Fruit fly (Drosophila melanogaster) whole organism, adult: ENCODE measurements around the gene CG42585.
"Not testable (repeated sequence)": the region's sequence is repeated elsewhere in the genome, so short reads cannot be mapped to it uniquely, and the experiment has no call there.

ENCODE experiments used
- CG11617 ChIP-seq: fragments of 200-800 bp; sonication (Bioruptor generic); optimal IDR thresholded peaks from 2 replicates; lab custom pipeline; 2017; ENCODE audit warnings: mild to moderate bottlenecking, missing biosample characterization, missing genetic modification reagents, missing genetic modification characterization
- CG12768 ChIP-seq: fragments of 200-800 bp; sonication (Bioruptor generic); optimal IDR thresholded peaks from 2 replicates; lab custom pipeline; 2017; ENCODE audit warnings: missing biosample characterization, missing genetic modification characterization, mild to moderate bottlenecking, moderate library complexity, missing genetic modification reagents
- CG14711 ChIP-seq: fragments of 200-800 bp; sonication (Bioruptor generic); optimal IDR thresholded peaks from 2 replicates; lab custom pipeline; 2018; ENCODE audit warnings: missing biosample characterization, mild to moderate bottlenecking, missing genetic modification characterization, moderate library complexity
- CG1620 ChIP-seq: fragments of 200-800 bp; sonication (Bioruptor generic); optimal IDR thresholded peaks from 2 replicates; lab custom pipeline; 2016; ENCODE audit warnings: missing biosample characterization, missing genetic modification characterization
- CG33017 ChIP-seq: fragments of 200-800 bp; sonication (Bioruptor generic); optimal IDR thresholded peaks from 2 replicates; lab custom pipeline; 2018; ENCODE audit warnings: missing biosample characterization, mild to moderate bottlenecking, missing genetic modification characterization, moderate library complexity
- CG5204 ChIP-seq: fragments of 200-800 bp; sonication (Bioruptor generic); optimal IDR thresholded peaks from 2 replicates; lab custom pipeline; 2016; ENCODE audit warnings: missing biosample characterization, missing genetic modification characterization
- CG7045 ChIP-seq: fragments of 200-800 bp; sonication (Bioruptor generic); optimal IDR thresholded peaks from 2 replicates; lab custom pipeline; 2017; ENCODE audit warnings: missing biosample characterization, mild to moderate bottlenecking, missing genetic modification characterization
- CG7101 ChIP-seq: fragments of 200-800 bp; sonication (Bioruptor generic); optimal IDR thresholded peaks from 2 replicates; lab custom pipeline; 2018; ENCODE audit warnings: missing biosample characterization, mild to moderate bottlenecking, missing genetic modification characterization, moderate library complexity
- Clk ChIP-seq: fragments of 200-800 bp; sonication (Bioruptor generic); optimal IDR thresholded peaks from 2 replicates; lab custom pipeline; 2017; ENCODE audit warnings: missing biosample characterization, missing genetic modification characterization
- Crg-1 ChIP-seq: fragments of 200-800 bp; sonication (Bioruptor generic); optimal IDR thresholded peaks from 2 replicates; lab custom pipeline; 2016; ENCODE audit warnings: missing biosample characterization, missing genetic modification characterization
- Hr96 ChIP-seq: fragments of 200-800 bp; sonication (Bioruptor generic); optimal IDR thresholded peaks from 2 replicates; lab custom pipeline; 2016; ENCODE audit warnings: missing biosample characterization, missing genetic modification characterization
- Mnt ChIP-seq: fragments of 200-800 bp; sonication (Bioruptor generic); optimal IDR thresholded peaks from 2 replicates; lab custom pipeline; 2016; ENCODE audit warnings: missing biosample characterization, mild to moderate bottlenecking, missing genetic modification characterization
- bab1 ChIP-seq: fragments of 200-800 bp; sonication (Bioruptor generic); optimal IDR thresholded peaks from 3 replicates; lab custom pipeline; 2019; ENCODE audit warnings: missing biosample characterization, mild to moderate bottlenecking, missing genetic modification characterization, moderate library complexity
- cic ChIP-seq: fragments of 200-800 bp; sonication (Bioruptor generic); optimal IDR thresholded peaks from 2 replicates; lab custom pipeline; 2017; ENCODE audit warnings: missing biosample characterization, mild to moderate bottlenecking, missing genetic modification characterization, moderate library complexity
- cnc ChIP-seq, 2 experiments: fragments of >200 bp; optimal IDR thresholded peaks; 2 replicates each; lab custom pipeline; 2017
- kay ChIP-seq: fragments of 200-800 bp; sonication (Bioruptor generic); peaks from one replicate; lab custom pipeline; 2016; ENCODE audit warnings: missing biosample characterization, missing genetic modification characterization, borderline replicate concordance
- ovo ChIP-seq: fragments of 200-800 bp; sonication (Bioruptor generic); optimal IDR thresholded peaks from 2 replicates; lab custom pipeline; 2016; ENCODE audit warnings: missing biosample characterization, missing genetic modification characterization
- pad ChIP-seq: fragments of 200-800 bp; sonication (Bioruptor generic); optimal IDR thresholded peaks from 3 replicates; lab custom pipeline; 2017; ENCODE audit warnings: missing biosample characterization, missing genetic modification characterization, mild to moderate bottlenecking, moderate library complexity, missing genetic modification reagents
- tj ChIP-seq: fragments of 200-800 bp; sonication (Bioruptor generic); optimal IDR thresholded peaks from 3 replicates; lab custom pipeline; 2017; ENCODE audit warnings: missing biosample characterization, mild to moderate bottlenecking, missing genetic modification characterization, moderate library complexity
- toe ChIP-seq: fragments of 200-800 bp; sonication (Bioruptor generic); optimal IDR thresholded peaks from 2 replicates; lab custom pipeline; 2016; ENCODE audit warnings: missing biosample characterization, missing genetic modification characterization

The CG42585 gene

DNA sequence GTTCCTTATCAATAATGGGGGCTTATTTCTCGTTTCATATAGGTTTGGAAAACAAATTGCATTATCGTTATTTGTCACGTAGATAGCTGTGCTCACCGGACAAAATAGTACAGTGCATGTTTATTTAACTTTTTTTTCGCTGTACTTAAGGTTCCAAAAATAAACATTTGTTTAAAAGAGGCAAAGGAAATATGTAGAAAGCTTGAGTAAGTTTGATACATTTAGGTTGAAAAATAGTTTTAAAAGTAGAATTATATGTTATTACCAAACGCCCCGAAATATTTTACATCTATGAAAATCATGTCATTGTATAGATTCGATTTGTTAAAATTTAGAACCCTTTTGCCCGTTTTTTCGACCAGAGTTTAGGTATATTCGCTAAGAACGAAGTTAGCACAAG is at the start of gene CG42585:
Gene CG42585, plus strand, starts transcription at position 301 of the 400 bp plus-strand sequence.
- not testable (repeated sequence) for TF ChIP-seq pad; bab1; CG12768 (GFP tag; lab: Kevin White, UChicago)

DNA sequence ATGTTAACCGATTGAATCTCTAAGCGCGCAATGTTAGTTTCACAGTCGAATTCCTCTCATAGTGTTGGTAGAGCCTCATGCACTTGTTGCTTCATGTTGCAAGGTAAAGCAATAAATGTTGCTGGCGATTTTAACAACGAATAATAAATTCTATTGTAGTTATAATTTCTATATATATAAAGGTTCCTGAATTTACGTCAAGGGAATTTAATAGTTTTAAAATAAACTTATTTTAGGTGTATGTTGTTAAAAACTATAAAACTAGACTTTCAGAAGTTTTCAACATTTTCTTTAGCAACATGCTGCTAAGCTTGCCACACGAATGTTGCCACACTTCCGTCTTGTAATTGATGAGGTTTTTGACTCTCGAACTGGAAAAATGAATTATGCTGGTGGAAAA is 49.4 kb upstream of the CG42585 start:
- TF ChIP-seq kay (GFP tag; lab: Kevin White, UChicago) (peak; percentile 50), CG7101 (no peak), Hr96 (GFP tag; lab: Kevin White, UChicago) (no peak), pad (no peak)

DNA sequence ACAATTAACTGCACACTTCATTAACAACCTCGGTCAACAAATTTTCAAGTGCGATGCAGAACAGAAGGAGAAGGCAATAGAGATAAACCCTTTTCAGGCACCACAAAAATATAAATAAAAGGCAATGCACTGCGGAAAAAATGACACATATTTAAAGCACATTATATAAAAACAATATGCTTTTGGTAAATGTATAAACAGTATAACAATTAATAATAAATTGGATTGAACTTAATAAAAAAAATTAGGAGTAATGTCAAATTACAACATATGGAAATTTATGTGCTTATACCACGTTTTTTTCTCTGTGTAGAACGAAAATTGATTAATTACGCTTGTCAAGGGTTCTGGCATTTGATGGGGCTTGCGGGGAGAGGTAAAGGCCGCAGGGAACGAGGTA is 48.9 kb upstream of the CG42585 start:
- TF ChIP-seq Hr96 (GFP tag; lab: Kevin White, UChicago) (no peak), CG14711 (tag; lab: Kevin White, UChicago) (no peak), Mnt (GFP tag; lab: Kevin White, UChicago) (no peak), CG12768 (GFP tag; lab: Kevin White, UChicago) (no peak), kay (GFP tag; lab: Kevin White, UChicago) (no peak), CG1620 (GFP tag; lab: Kevin White, UChicago) (no peak), CG7101 (no peak), CG33017 (tag; lab: Kevin White, UChicago) (no peak), Clk (GFP tag; lab: Kevin White, UChicago) (no peak), CG7045 (no peak), cnc (optimal IDR thresholded peaks at IDR 0.05; lab: Kevin White, UChicago) (no peak), tj (GFP tag; lab: Kevin White, UChicago) (no peak)

DNA sequence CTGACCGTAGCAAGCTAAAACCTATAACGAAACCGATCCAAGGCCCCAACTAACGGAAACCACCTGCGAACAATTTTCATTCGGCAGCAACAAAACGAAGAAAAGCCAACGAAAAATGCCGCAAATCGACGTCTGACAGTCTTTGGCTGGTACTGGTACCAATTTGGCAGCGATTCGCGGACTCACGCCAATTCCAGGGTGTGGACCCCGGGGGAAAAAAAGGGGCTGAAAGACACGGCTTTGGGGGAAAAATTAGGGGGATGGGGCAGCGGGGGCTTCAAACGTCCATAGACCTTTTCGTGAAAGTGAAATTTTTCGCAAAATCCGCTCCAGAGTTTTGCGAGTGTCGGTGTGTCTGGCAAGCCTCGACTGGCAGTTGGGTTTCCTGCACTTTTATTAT is 46.1 kb upstream of the CG42585 start:
- TF ChIP-seq Clk (GFP tag; lab: Kevin White, UChicago): no peak
- TF ChIP-seq Hr96 (GFP tag; lab: Kevin White, UChicago): no peak
- no peak for TF ChIP-seq pad
- TF ChIP-seq Mnt (GFP tag; lab: Kevin White, UChicago): no peak
- no peak for TF ChIP-seq toe (GFP tag; lab: Kevin White, UChicago)
- TF ChIP-seq CG5204 (GFP tag; lab: Kevin White, UChicago): no peak

DNA sequence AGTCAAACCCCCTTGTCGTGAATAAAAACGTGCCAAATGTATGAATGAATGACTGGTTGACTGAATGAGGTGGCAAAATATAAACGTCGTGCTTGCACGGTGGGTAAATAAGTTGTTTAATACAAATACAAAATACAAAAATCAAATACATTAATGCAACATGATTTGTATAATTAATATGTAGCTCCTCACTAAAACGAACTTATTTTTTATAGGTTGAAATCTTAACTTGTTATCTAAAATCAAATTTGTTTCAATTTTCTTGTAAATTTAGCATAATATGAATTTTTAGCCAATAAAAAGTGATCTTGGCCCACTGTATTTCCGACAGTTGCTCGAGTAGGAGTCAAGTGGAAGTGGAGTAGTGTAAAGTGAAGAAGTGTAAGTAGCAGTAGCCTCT is 41.8 kb upstream of the CG42585 start:
- TF ChIP-seq kay (GFP tag; lab: Kevin White, UChicago) (peak; percentile 56), toe (GFP tag; lab: Kevin White, UChicago) (no peak), Crg-1 (GFP tag; lab: Kevin White, UChicago) (no peak)

DNA sequence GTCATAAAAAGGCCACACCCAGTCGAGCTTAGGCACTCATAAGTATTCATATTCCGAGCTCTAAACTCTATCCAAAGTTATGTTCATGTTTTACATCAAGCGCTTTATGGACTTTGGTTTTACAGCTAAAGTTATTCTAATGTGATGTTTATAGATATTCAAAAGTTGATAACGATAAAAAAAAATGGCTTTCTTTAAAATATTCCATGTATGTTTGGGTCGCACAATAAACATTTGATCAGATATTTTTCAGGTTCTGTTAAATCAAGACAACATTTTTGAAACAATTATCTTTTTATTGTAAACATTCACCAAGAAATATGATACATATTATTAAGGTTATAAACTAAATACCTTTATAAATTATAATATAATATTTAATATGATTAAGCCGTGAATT is 40.7 kb upstream of the CG42585 start:
- TF ChIP-seq CG12768 (GFP tag; lab: Kevin White, UChicago) (no peak), toe (GFP tag; lab: Kevin White, UChicago) (no peak), Hr96 (GFP tag; lab: Kevin White, UChicago) (no peak), Crg-1 (GFP tag; lab: Kevin White, UChicago) (no peak), cnc (optimal IDR thresholded peaks at IDR 0.05; lab: Kevin White, UChicago) (no peak), pad (no peak), CG7101 (no peak), CG14711 (tag; lab: Kevin White, UChicago) (no peak), Mnt (GFP tag; lab: Kevin White, UChicago) (no peak), CG5204 (GFP tag; lab: Kevin White, UChicago) (no peak), CG1620 (GFP tag; lab: Kevin White, UChicago) (no peak), ovo (no peak), Clk (GFP tag; lab: Kevin White, UChicago) (no peak), CG33017 (tag; lab: Kevin White, UChicago) (no peak), bab1 (no peak)

DNA sequence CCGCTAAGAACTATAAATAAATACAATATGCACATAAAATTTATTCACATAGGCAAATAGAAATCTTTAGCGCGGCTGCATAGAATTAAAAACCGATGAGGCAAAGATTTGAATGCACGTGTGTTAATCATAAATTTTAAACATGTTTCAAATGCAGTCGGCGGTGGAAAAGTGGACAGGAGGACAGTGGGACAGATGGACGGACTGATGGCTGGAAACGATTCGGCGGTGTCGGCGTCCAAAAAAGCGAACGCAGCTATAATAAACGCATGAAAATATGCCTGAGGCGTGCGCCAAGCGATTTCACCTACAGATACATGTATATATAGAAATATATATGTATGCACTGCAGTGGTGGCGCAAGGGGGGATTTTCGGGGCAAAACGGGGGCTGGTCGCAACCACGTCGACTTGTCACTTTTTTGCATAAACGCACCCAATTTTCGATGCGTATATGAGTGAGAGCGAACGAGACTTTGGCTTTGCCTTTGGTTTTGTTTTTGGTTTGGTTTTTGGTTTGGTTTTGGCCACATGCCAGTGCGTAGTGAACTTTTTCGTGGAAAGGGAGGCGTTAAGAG is 40.1 kb upstream of the CG42585 start:
- TF ChIP-seq kay (GFP tag; lab: Kevin White, UChicago): no peak
- peak; percentile 9 for TF ChIP-seq tj (GFP tag; lab: Kevin White, UChicago)

DNA sequence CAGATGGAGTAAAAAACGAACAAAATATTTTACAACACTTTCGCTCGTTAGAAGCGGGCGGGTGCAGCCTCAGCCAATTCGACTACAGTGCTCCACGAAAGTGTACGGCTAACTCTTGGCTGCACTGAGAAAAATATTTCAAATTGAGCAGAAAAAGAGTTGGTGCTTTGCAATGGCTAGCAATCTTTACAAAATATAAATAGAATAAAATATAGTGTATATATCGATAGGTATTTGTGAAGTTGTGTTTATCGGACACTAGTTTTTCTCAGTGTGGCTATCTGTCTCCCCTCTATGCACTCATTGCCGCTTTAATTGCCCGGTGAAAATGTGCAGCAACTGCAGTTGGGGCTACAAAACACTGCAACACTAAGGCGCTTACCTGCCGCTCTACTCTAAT is 38.2 kb upstream of the CG42585 start:
- TF ChIP-seq pad: no peak
- TF ChIP-seq ovo: no peak
- no peak for TF ChIP-seq Hr96 (GFP tag; lab: Kevin White, UChicago)
- TF ChIP-seq CG14711 (tag; lab: Kevin White, UChicago): no peak
- no peak for TF ChIP-seq toe (GFP tag; lab: Kevin White, UChicago)
- TF ChIP-seq CG5204 (GFP tag; lab: Kevin White, UChicago): no peak
- no peak for TF ChIP-seq tj (GFP tag; lab: Kevin White, UChicago)
- no peak for TF ChIP-seq CG7101
- TF ChIP-seq CG12768 (GFP tag; lab: Kevin White, UChicago): no peak
- no peak for TF ChIP-seq Mnt (GFP tag; lab: Kevin White, UChicago)
- no peak for TF ChIP-seq Crg-1 (GFP tag; lab: Kevin White, UChicago)
- TF ChIP-seq CG11617: no peak
- TF ChIP-seq cnc (optimal IDR thresholded peaks at IDR 0.05; lab: Kevin White, UChicago): no peak
- TF ChIP-seq CG33017 (tag; lab: Kevin White, UChicago): no peak
- TF ChIP-seq CG7045: no peak
- no peak for TF ChIP-seq kay (GFP tag; lab: Kevin White, UChicago)
- no peak for TF ChIP-seq cic (GFP tag; lab: Kevin White, UChicago)
- TF ChIP-seq CG1620 (GFP tag; lab: Kevin White, UChicago): no peak
- TF ChIP-seq Clk (GFP tag; lab: Kevin White, UChicago): no peak
